Worm (Caenorhabditis elegans): ENCODE results near the gene C07E3.8.
"Not testable (repeated sequence)": the region's sequence is repeated elsewhere in the genome, so short reads cannot be mapped to it uniquely, and the experiment has no call there.

C07E3.8 gene

DNA sequence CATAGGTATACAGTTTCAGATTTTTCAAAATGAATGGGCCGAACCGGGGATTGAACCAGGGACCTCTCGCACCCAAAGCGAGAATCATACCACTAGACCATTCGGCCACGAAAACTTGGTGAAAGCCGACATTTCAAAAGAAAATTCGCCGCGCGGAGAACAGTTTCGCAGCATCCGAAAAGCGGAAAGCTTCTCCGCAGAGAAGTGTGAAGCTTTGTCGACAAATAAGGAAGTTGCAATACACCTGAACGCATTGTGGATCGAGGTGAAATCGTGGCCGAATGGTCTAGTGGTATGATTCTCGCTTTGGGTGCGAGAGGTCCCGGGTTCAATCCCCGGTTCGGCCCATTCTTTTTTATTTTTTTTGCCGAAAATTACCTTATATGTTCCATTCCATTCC, 47.3 kb upstream of the C07E3.8 start (continued):
- peak in 1 of 2 experiments; percentile 26 for TF ChIP-seq daf-16 (GFP tag; optimal IDR thresholded peaks at IDR 0.05)
- not testable (repeated sequence) for TF ChIP-seq daf-16 (tag; optimal IDR thresholded peaks at IDR 0.05)
- peak; percentile 79 for TF ChIP-seq T26A8.4 (GFP tag; IDR thresholded peaks at IDR 0.05)
- TF ChIP-seq hmg-1.1 (GFP tag; IDR thresholded peaks at IDR 0.05) = peak; percentile 24; the same call in 1 of the 2 replicates

DNA sequence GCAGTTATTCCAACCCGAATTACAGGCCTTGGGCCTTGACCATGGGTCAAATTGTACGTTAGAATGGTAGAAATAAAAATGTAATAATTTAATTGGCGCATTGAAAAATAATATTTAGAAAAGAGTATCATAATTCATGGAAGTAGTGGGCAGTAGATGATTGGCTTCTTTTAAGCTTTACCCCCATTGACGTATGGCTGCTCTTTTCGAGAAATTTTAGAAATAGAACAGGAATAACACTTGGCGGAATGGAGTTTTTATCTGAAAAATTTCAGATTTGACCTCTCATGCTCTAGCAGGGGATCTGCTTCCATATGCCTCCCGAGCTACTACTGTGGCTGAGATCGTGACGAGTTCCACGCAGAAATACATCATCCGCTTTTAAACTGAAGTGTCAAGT, 43.3 kb upstream of the C07E3.8 start, which contains the start of gene gcy-4:
Gene gcy-4 (minus strand): TSS at position 101 of the 400 bp plus-strand sequence.
- TF ChIP-seq mes-2 (tag; optimal IDR thresholded peaks at IDR 0.05; ENCODE audit: poor library complexity, severe bottlenecking) (no peak), gei-8 (GFP tag; optimal IDR thresholded peaks at IDR 0.05) (no peak), snpc-4 (tag; optimal IDR thresholded peaks at IDR 0.05) (no peak), egl-27 (tag; optimal IDR thresholded peaks at IDR 0.05) (no peak), aly-2 (tag; optimal IDR thresholded peaks at IDR 0.05) (no peak), dmd-6 (GFP tag; IDR thresholded peaks at IDR 0.05) (no peak), zip-11 (GFP tag; IDR thresholded peaks at IDR 0.05) (no peak), nhr-102 (tag; optimal IDR thresholded peaks at IDR 0.05) (no peak), lin-29 (GFP tag; IDR thresholded peaks at IDR 0.05) (no peak), egl-43 (GFP tag; IDR thresholded peaks at IDR 0.05) (no peak), zfp-2 (tag; optimal IDR thresholded peaks at IDR 0.05) (no peak), F10B5.3 (tag; optimal IDR thresholded peaks at IDR 0.05) (no peak), R02D3.7 (tag; optimal IDR thresholded peaks at IDR 0.05) (no peak)

DNA sequence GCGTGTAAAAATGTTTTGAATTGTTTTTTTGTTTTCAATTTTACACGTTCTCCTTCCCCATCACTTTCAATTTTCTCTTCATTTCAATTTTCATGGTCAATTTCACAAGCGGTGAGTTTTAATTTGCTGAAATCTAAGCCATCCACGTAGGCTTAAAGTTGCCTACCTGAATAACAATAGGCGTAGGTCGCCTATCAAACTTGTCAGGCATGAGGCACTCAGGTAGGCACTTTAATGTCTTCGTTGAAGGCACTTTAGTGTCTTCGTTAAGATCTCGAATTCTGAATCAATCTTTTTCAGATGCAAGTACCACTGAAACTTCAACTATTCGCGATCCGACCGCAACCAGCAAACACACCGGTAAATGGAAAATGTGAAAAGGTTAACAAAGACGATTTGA, 42.7 kb upstream of the C07E3.8 start, which contains the start of gene ZK970.8:
Gene ZK970.8 (plus strand): TSS at position 301 of the 400 bp plus-strand sequence.
- TF ChIP-seq madf-9 (GFP tag; conservative IDR thresholded peaks at IDR 0.05) (no peak), arid-1 (GFP tag; conservative IDR thresholded peaks at IDR 0.05) (no peak), dpl-1 (GFP tag; optimal IDR thresholded peaks at IDR 0.05) (no peak), R02D3.7 (tag; optimal IDR thresholded peaks at IDR 0.05) (no peak), nhr-111 (GFP tag; optimal IDR thresholded peaks at IDR 0.05) (no peak), Y105C5A.15 (GFP tag; IDR thresholded peaks at IDR 0.05) (no peak), lim-7 (GFP tag; IDR thresholded peaks at IDR 0.05) (no peak), lin-39 (tag; optimal IDR thresholded peaks at IDR 0.05) (no peak), lin-38 (GFP tag; IDR thresholded peaks at IDR 0.05) (no peak), egl-43 (GFP tag; IDR thresholded peaks at IDR 0.05) (no peak), lin-13 (GFP tag; optimal IDR thresholded peaks at IDR 0.05) (no peak), ztf-11 (tag; optimal IDR thresholded peaks at IDR 0.05) (no peak), zfp-2 (tag; optimal IDR thresholded peaks at IDR 0.05) (no peak), unc-130 (GFP tag; optimal IDR thresholded peaks at IDR 0.05) (no peak), pqm-1 (tag; optimal IDR thresholded peaks at IDR 0.05) (no peak), dmd-6 (GFP tag; IDR thresholded peaks at IDR 0.05) (no peak), jun-1 (tag; optimal IDR thresholded peaks at IDR 0.05) (no peak), hlh-30 (tag; optimal IDR thresholded peaks at IDR 0.05; ENCODE audit: insufficient read depth) (no peak)

DNA sequence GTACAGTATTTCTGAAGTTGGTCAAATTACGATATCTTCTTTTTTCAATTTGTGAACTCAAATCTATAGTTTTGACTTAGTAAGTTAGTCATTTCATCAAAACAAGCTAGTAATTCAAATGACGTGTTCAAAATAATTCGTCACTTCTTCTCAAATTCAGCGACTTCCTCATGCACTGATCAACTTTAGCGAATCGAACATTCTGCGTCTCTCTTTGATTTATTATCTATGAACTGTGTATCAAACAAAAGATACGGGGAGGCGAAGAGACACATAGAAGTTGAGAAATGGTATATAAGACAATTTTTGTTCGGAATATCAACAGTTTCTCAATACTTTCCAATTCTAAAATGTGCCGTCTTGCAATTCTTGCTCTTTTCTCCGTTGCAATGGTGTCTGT, 40.1 kb upstream of the C07E3.8 start, which contains the start of gene srlf-34:
Gene srlf-34 (plus strand): TSS at position 321 of the 400 bp plus-strand sequence.
- TF ChIP-seq skn-1 (tag; optimal IDR thresholded peaks at IDR 0.05) = no peak
- TF ChIP-seq aha-1 (tag) = no peak
- TF ChIP-seq ces-1 (GFP tag; optimal IDR thresholded peaks at IDR 0.05) = no peak
- no peak for TF ChIP-seq php-3 (GFP tag; IDR thresholded peaks at IDR 0.05)
- TF ChIP-seq mxl-3 (GFP tag; optimal IDR thresholded peaks at IDR 0.05) = no peak
- no peak for TF ChIP-seq spr-1 (tag; optimal IDR thresholded peaks at IDR 0.05)
